Fruit fly (Drosophila melanogaster): ENCODE results near the gene CG42554.
A peak's percentile ranks its signal among the peaks of the same experiment; 100 is the strongest.

DNA sequence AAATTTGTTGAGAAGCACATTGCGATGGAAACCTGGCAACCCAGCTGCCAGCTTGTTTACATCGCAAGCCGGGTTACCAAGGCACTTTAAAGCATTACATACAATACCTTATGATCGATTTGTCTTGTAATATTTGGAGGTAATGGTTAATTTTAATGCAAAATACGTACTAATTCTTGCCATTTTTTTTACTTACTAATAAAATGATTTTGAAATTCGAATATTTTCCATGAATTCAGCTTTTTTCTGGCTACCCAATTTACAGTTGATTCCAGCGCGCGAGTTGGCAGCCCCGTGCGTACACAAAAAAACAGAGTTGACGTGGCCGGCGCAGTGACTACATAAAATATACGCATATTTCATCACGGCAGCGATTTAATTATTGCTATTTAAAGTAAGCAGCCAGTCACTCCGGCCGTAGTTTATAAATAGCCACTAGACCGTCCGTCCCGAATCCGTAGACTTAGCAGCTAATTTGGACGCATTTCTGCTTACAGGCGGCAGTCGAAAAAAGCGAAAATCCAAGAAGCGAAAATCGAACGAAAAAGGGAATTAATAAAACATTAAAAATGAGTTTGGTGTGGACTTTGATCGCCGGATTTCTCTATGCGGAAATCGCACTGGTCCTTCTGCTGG, 2.2 kb downstream of the CG42554 start, which contains the start of the genes CG13901 and CG13887:
- peak; percentile 35 for TF ChIP-seq CG9139 (GFP tag; optimal IDR thresholded peaks at IDR 0.05)
- no peak for TF ChIP-seq CG16779 (tag; optimal IDR thresholded peaks at IDR 0.05)
- peak; percentile 88 for TF ChIP-seq CG3032 (tag; optimal IDR thresholded peaks at IDR 0.05)
- peak; percentile 90 for TF ChIP-seq Eip75B (GFP tag; optimal IDR thresholded peaks at IDR 0.05)
- peak; percentile 92 for TF ChIP-seq lz (GFP tag; optimal IDR thresholded peaks at IDR 0.05)
- TF ChIP-seq Sox102F (GFP tag; optimal IDR thresholded peaks at IDR 0.05) = no peak
- peak; percentile 82 for TF ChIP-seq net (GFP tag; optimal IDR thresholded peaks at IDR 0.05)
- no peak for TF ChIP-seq svp (GFP tag)
- peak; percentile 86 for TF ChIP-seq Lpt (GFP tag; optimal IDR thresholded peaks at IDR 0.05)
- peak; percentile 85 for TF ChIP-seq CG8632 (GFP tag; optimal IDR thresholded peaks at IDR 0.05)
- TF ChIP-seq CG7368 (GFP tag; optimal IDR thresholded peaks at IDR 0.05) = peak; percentile 83
- peak; percentile 99 for TF ChIP-seq fkh (GFP tag; optimal IDR thresholded peaks at IDR 0.05)
- TF ChIP-seq CG4318 (GFP tag; optimal IDR thresholded peaks at IDR 0.05) = no peak
- peak; percentile 85 for TF ChIP-seq CG6808 (GFP tag; optimal IDR thresholded peaks at IDR 0.05)

Data from whole organism, prepupa.